Fruit fly (Drosophila melanogaster): ENCODE data around the gene RluA-2.

The RluA-2 gene

DNA sequence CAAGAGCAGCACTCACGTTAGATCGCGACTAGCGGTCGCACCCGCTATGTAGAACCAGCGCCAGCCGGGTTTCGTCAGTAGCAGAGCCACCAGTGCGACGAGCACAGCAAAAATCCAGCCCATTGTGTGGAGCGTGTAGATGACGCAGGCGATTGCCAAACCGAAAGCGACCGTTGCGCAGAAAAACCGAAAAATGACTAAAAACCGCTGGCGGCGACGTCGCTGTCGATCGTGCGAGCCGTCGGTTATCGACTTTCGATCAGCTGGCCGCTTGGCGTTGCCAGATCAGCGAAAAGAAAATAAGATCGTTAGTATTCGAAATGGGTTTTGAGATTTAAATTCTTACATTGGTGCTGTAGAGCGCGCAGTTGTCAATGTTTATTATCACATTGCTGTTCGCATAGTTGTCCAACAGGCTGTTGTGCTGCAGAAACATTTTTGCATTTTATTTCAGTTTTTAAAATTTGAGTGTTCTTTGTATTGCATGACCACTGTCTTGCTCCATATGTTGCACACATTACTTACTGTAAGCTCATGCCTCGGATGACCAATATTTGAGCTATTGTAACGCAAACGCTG is 39.7 kb downstream of the RluA-2 start (continued):
- TF ChIP-seq CG10431 (GFP tag; optimal IDR thresholded peaks at IDR 0.05) (no peak), oc (tag; optimal IDR thresholded peaks at IDR 0.05) (no peak), HLH4C (GFP tag; IDR thresholded peaks at IDR 0.05; ENCODE audit: partially characterized antibody) (peak; percentile 24; the same call in 1 of the 3 replicates), CG9797 (GFP tag; optimal IDR thresholded peaks at IDR 0.05) (peak; percentile 6), CG31388 (GFP tag; optimal IDR thresholded peaks at IDR 0.05) (peak; percentile 7), Oli (tag; optimal IDR thresholded peaks at IDR 0.05) (peak; percentile 34), Dip3 (GFP tag; optimal IDR thresholded peaks at IDR 0.05) (peak; percentile 22), Mrtf (GFP tag; IDR thresholded peaks at IDR 0.05) (no peak), ara (GFP tag; IDR thresholded peaks at IDR 0.05) (0 out of 2 replicates have a peak, but pooled peaks have one; percentile 26), dpn (GFP tag; optimal IDR thresholded peaks at IDR 0.05) (peak; percentile 40 to 42), HHEX (GFP tag; optimal IDR thresholded peaks at IDR 0.05) (peak; percentile 33), sqz (GFP tag; optimal IDR thresholded peaks at IDR 0.05) (no peak), CG31441 (GFP tag; IDR thresholded peaks at IDR 0.05) (peak; percentile 47), CG17612 (GFP tag; IDR thresholded peaks at IDR 0.05) (0 out of 2 replicates have a peak, but pooled peaks have one; percentile 14), CG7556 (GFP tag; optimal IDR thresholded peaks at IDR 0.05) (peak; percentile 58), HmgZ (tag; optimal IDR thresholded peaks at IDR 0.05) (peak; percentile 49), NC2α (GFP tag; optimal IDR thresholded peaks at IDR 0.05) (peak; percentile 21), Fer1 (GFP tag; optimal IDR thresholded peaks at IDR 0.05) (peak; percentile 71), Mad (GFP tag; optimal IDR thresholded peaks at IDR 0.05) (no peak), CG2889 (GFP tag; IDR thresholded peaks at IDR 0.05) (no peak), nau (GFP tag; optimal IDR thresholded peaks at IDR 0.05) (peak; percentile 18), CG17385 (GFP tag; optimal IDR thresholded peaks at IDR 0.05) (peak; percentile 36), CG1792 (GFP tag; optimal IDR thresholded peaks at IDR 0.05) (peak; percentile 33), CG3407 (GFP tag; optimal IDR thresholded peaks at IDR 0.05) (no peak), CG30020 (tag; optimal IDR thresholded peaks at IDR 0.05) (no peak), CG14860 (GFP tag; IDR thresholded peaks at IDR 0.05; ENCODE audit: partially characterized antibody) (no peak), Nf-YA (GFP tag; IDR thresholded peaks at IDR 0.05) (no peak), Taf1 (GFP tag; IDR thresholded peaks at IDR 0.05) (no peak; the same call in 1 of the 2 replicates), Dfd (GFP tag; optimal IDR thresholded peaks at IDR 0.05) (no peak), Optix (GFP tag; IDR thresholded peaks at IDR 0.05) (0 out of 3 replicates have a peak, but pooled peaks have one; percentile 49), CG15479 (GFP tag; optimal IDR thresholded peaks at IDR 0.05) (peak; percentile 6), Sox102F (GFP tag; optimal IDR thresholded peaks at IDR 0.05) (no peak), psq (GFP tag; optimal IDR thresholded peaks at IDR 0.05) (no peak), lmd (GFP tag; IDR thresholded peaks at IDR 0.05) (peak; percentile 50), lilli (GFP tag; optimal IDR thresholded peaks at IDR 0.05) (peak; percentile 47), Gsc (GFP tag; IDR thresholded peaks at IDR 0.05) (no peak), ham (GFP tag; IDR thresholded peaks at IDR 0.05) (no peak), CG13624 (GFP tag; optimal IDR thresholded peaks at IDR 0.05) (peak; percentile 60), CG42726 (GFP tag; IDR thresholded peaks at IDR 0.05; ENCODE audit: partially characterized antibody) (no peak), Atf3 (GFP tag; optimal IDR thresholded peaks at IDR 0.05) (peak; percentile 35), CG13424 (tag; optimal IDR thresholded peaks at IDR 0.05) (peak; percentile 51), CG4424 (GFP tag; optimal IDR thresholded peaks at IDR 0.05) (peak; percentile 49), caup (GFP tag; optimal IDR thresholded peaks at IDR 0.05; ENCODE audit: severe bottlenecking) (peak; percentile 33), her (GFP tag; optimal IDR thresholded peaks at IDR 0.05) (peak; percentile 64), ase (GFP tag; IDR thresholded peaks at IDR 0.05) (no peak), CG12071 (GFP tag; optimal IDR thresholded peaks at IDR 0.05) (peak; percentile 37), hth (optimal IDR thresholded peaks at IDR 0.05) (no peak), odd (GFP tag; optimal IDR thresholded peaks at IDR 0.05) (no peak), Aef1 (GFP tag; IDR thresholded peaks at IDR 0.05) (0 out of 3 replicates have a peak, but pooled peaks have one; percentile 9), Doc3 (GFP tag; IDR thresholded peaks at IDR 0.05; ENCODE audit: partially characterized antibody) (no peak)
